Worm (Caenorhabditis elegans) whole organism, L2 larva: ENCODE data around the gene Y105C5A.9.

Source experiments
- Y55F3AM.14 ChIP-seq: fragments of 200-800 bp; sonication (Bioruptor generic); optimal IDR thresholded peaks from 2 replicates; lab custom pipeline; 2018; ENCODE audit warnings: mild to moderate bottlenecking, missing genetic modification characterization, missing compliant biosample characterization
- ama-1 ChIP-seq: fragments of 150-350 bp; optimal IDR thresholded peaks from 2 replicates; lab custom pipeline; 2018; ENCODE audit warnings: inconsistent platforms

ce11 chrIV:15593078-15593477 lies 38.2 kb upstream of the Y105C5A.9 start:
- TF ChIP-seq Y55F3AM.14 (GFP tag; lab: Kevin White, UChicago), result no peak
- TF ChIP-seq ama-1 (lab: Kevin White, UChicago), result no peak
